Fruit fly (Drosophila melanogaster): ENCODE data around the gene CG42525.

DNA sequence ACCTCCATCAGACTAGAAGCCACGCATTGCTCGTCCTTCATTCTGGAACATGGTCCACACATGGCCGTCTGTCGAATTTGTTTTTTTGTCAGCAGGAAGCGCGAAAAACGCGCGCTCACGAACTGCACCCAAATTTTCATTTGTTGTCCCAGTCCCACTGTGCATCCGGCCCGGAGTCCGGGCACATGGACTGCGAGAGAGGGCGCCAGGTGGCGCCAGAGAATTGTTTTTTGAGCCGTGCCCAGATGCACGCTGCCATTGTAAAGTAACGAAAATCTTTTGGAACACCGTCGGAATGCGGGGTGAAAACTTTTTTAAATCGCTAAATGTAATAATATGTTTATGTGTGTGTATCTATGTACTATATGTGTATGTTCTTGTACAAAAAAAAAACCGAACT is 31.9 kb downstream of the CG42525 start:
- TF ChIP-seq usp (GFP tag; optimal IDR thresholded peaks at IDR 0.05) (no peak), psq (optimal IDR thresholded peaks at IDR 0.05) (no peak), EcR (GFP tag; optimal IDR thresholded peaks at IDR 0.05) (no peak)
